Worm (Caenorhabditis elegans): ENCODE results near the gene F48F7.3.

DNA sequence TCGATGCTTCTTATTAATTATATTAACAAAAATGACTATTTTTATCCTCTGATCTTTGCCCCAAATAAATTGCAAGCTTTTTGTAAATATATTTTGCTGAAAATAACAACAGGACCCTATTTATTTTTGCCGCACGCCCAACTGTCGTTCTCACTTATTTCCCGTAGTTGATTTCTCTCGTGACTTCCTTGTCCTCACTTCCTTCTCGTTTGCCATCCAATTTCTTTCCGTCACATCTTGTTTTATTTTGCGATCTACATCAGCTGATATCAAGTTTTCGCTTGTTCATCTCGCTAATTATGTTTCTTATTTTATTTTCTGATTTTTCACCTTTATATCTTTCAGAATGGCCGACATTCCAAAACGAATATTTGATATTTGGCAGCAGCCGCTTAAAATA, 12.0 kb downstream of the F48F7.3 start, which contains the start of gene F48F7.5:
- TF ChIP-seq fkh-10 (GFP tag; optimal IDR thresholded peaks at IDR 0.05) (no peak), nfya-1 (tag; optimal IDR thresholded peaks at IDR 0.05; ENCODE audit: insufficient read depth) (peak; percentile 41), nhr-11 (tag; optimal IDR thresholded peaks at IDR 0.05) (no peak), ceh-9 (tag; optimal IDR thresholded peaks at IDR 0.05) (no peak)
